Worm (Caenorhabditis elegans) whole organism, L2 larva: ENCODE measurements around the gene rnp-7.
A peak's percentile ranks its signal among the peaks of the same experiment; 100 is the strongest.

ENCODE experiments used
- C34F6.9 ChIP-seq: fragments of 150-350 bp; optimal IDR thresholded peaks from 2 replicates; lab custom pipeline; 2014; ENCODE audit warnings: missing biosample characterization, missing genetic modification characterization
- F13H6.1 ChIP-seq: sonication (generic microtip); optimal IDR thresholded peaks from 2 replicates; lab custom pipeline; 2016; ENCODE audit warnings: missing genetic modification characterization, missing compliant biosample characterization
- R02D3.7 ChIP-seq: fragments of 150-350 bp; optimal IDR thresholded peaks from 2 replicates; lab custom pipeline; 2014; ENCODE audit warnings: missing biosample characterization, missing genetic modification characterization
- Y55F3AM.14 ChIP-seq: fragments of 200-800 bp; sonication (Bioruptor generic); optimal IDR thresholded peaks from 2 replicates; lab custom pipeline; 2018; ENCODE audit warnings: mild to moderate bottlenecking, missing genetic modification characterization, missing compliant biosample characterization
- ZK546.5 ChIP-seq: sonication (generic microtip); optimal IDR thresholded peaks from 2 replicates; lab custom pipeline; 2017; ENCODE audit warnings: missing biosample characterization, missing genetic modification characterization
- alr-1 ChIP-seq: fragments of 150-350 bp; optimal IDR thresholded peaks from 2 replicates; lab custom pipeline; 2014; ENCODE audit warnings: missing biosample characterization, missing genetic modification characterization
- aly-2 ChIP-seq: fragments of 150-350 bp; optimal IDR thresholded peaks from 2 replicates; lab custom pipeline; 2014; ENCODE audit warnings: missing biosample characterization, missing genetic modification characterization
- ama-1 ChIP-seq: fragments of 150-350 bp; optimal IDR thresholded peaks from 2 replicates; lab custom pipeline; 2018; ENCODE audit warnings: inconsistent platforms
- blmp-1 ChIP-seq: sonication (generic microtip); optimal IDR thresholded peaks from 2 replicates; lab custom pipeline; 2017; ENCODE audit warnings: missing genetic modification characterization, mild to moderate bottlenecking, missing compliant biosample characterization, antibody characterized with exemption, moderate library complexity; ENCODE audit not compliant: insufficient read depth
- ceh-16 ChIP-seq: fragments of 150-350 bp; optimal IDR thresholded peaks from 2 replicates; lab custom pipeline; 2014; ENCODE audit warnings: missing biosample characterization, missing genetic modification characterization
- ceh-82 ChIP-seq: fragments of 150-350 bp; optimal IDR thresholded peaks from 2 replicates; lab custom pipeline; 2014; ENCODE audit warnings: missing biosample characterization, missing genetic modification characterization
- crh-2 ChIP-seq: sonication (generic microtip); optimal IDR thresholded peaks from 2 replicates; lab custom pipeline; 2017; ENCODE audit warnings: missing biosample characterization, missing genetic modification characterization
- egl-27 ChIP-seq: sonication (generic microtip); optimal IDR thresholded peaks from 3 replicates; lab custom pipeline; 2017; ENCODE audit warnings: missing biosample characterization, missing genetic modification reagents, missing genetic modification characterization
- elt-1 ChIP-seq: fragments of 150-350 bp; optimal IDR thresholded peaks from 2 replicates; lab custom pipeline; 2014; ENCODE audit warnings: missing biosample characterization, missing genetic modification characterization
- elt-3 ChIP-seq: sonication (generic microtip); optimal IDR thresholded peaks from 2 replicates; lab custom pipeline; 2017; ENCODE audit warnings: missing biosample characterization, missing genetic modification characterization
- fos-1 ChIP-seq: fragments of 150-350 bp; optimal IDR thresholded peaks from 2 replicates; lab custom pipeline; 2014; ENCODE audit warnings: missing biosample characterization, missing genetic modification characterization
- gmeb-1 ChIP-seq: fragments of 150-350 bp; optimal IDR thresholded peaks from 2 replicates; lab custom pipeline; 2014; ENCODE audit warnings: missing biosample characterization, missing genetic modification characterization
- lin-11 ChIP-seq: fragments of 150-350 bp; sonication (generic microtip); optimal IDR thresholded peaks from 2 replicates; lab custom pipeline; 2014; ENCODE audit warnings: missing biosample characterization, missing genetic modification characterization, inconsistent platforms, mixed read lengths
- lin-13 ChIP-seq: fragments of 150-350 bp; optimal IDR thresholded peaks from 2 replicates; lab custom pipeline; 2014; ENCODE audit warnings: missing biosample characterization, missing genetic modification reagents, missing genetic modification characterization
- lin-39 ChIP-seq: fragments of 150-350 bp; optimal IDR thresholded peaks from 2 replicates; lab custom pipeline; 2014; ENCODE audit warnings: missing biosample characterization, missing genetic modification reagents, missing genetic modification characterization
- lsy-2 ChIP-seq, 2 experiments: fragments of 150-350 bp in 1 of 2; sonication (generic microtip) in 1 of 2; optimal IDR thresholded peaks; 2 replicates each; lab custom pipeline; 2014 to 2017; ENCODE audit warnings: missing biosample characterization in 2 of 2, missing genetic modification characterization in 2 of 2
- mab-5 ChIP-seq: fragments of 150-350 bp; optimal IDR thresholded peaks from 2 replicates; lab custom pipeline; 2014; ENCODE audit warnings: missing biosample characterization, missing genetic modification characterization
- mbf-1 ChIP-seq: sonication (generic microtip); optimal IDR thresholded peaks from 2 replicates; lab custom pipeline; 2017; ENCODE audit warnings: missing biosample characterization, missing genetic modification characterization
- mdl-1 ChIP-seq, 2 experiments: fragments of 150-350 bp in 1 of 2; sonication (generic microtip) in 1 of 2; optimal IDR thresholded peaks; 2 replicates each; lab custom pipeline; 2017; ENCODE audit warnings: missing biosample characterization in 2 of 2, missing genetic modification characterization in 2 of 2
- nhr-10 ChIP-seq: sonication (generic microtip); optimal IDR thresholded peaks from 2 replicates; lab custom pipeline; 2017; ENCODE audit warnings: missing biosample characterization, missing genetic modification characterization
- nhr-11 ChIP-seq: fragments of 150-350 bp; optimal IDR thresholded peaks from 2 replicates; lab custom pipeline; 2014; ENCODE audit warnings: missing biosample characterization, missing genetic modification characterization
- nhr-12 ChIP-seq: fragments of 150-350 bp; optimal IDR thresholded peaks from 2 replicates; lab custom pipeline; 2014; ENCODE audit warnings: missing biosample characterization, missing genetic modification characterization
- nhr-129 ChIP-seq: fragments of 150-350 bp; optimal IDR thresholded peaks from 2 replicates; lab custom pipeline; 2014; ENCODE audit warnings: missing biosample characterization, missing genetic modification characterization
- nhr-21 ChIP-seq: fragments of 150-350 bp; optimal IDR thresholded peaks from 2 replicates; lab custom pipeline; 2014; ENCODE audit warnings: missing biosample characterization, missing genetic modification characterization
- nhr-237 ChIP-seq: fragments of 150-350 bp; optimal IDR thresholded peaks from 2 replicates; lab custom pipeline; 2014; ENCODE audit warnings: missing biosample characterization, missing genetic modification characterization
- nhr-25 ChIP-seq: fragments of 150-350 bp; sonication (generic microtip); optimal IDR thresholded peaks from 3 replicates; lab custom pipeline; 2014; ENCODE audit warnings: missing biosample characterization, missing genetic modification characterization
- nhr-6 ChIP-seq: fragments of 150-350 bp; optimal IDR thresholded peaks from 2 replicates; lab custom pipeline; 2014; ENCODE audit warnings: missing biosample characterization, missing genetic modification characterization
- nhr-77 ChIP-seq: fragments of 150-350 bp; optimal IDR thresholded peaks from 2 replicates; lab custom pipeline; 2014; ENCODE audit warnings: missing biosample characterization, missing genetic modification characterization
- peb-1 ChIP-seq: fragments of 150-350 bp; optimal IDR thresholded peaks from 2 replicates; lab custom pipeline; 2014; ENCODE audit warnings: missing biosample characterization, missing genetic modification characterization
- sem-4 ChIP-seq: fragments of 150-350 bp; optimal IDR thresholded peaks from 2 replicates; lab custom pipeline; 2014; ENCODE audit warnings: missing biosample characterization, missing genetic modification reagents, missing genetic modification characterization
- sma-3 ChIP-seq: sonication (generic microtip); optimal IDR thresholded peaks from 2 replicates; lab custom pipeline; 2016; ENCODE audit warnings: missing genetic modification reagents, missing genetic modification characterization, missing compliant biosample characterization
- sma-9 ChIP-seq, 2 experiments: fragments of 150-350 bp in 1 of 2; sonication (generic microtip) in 1 of 2; optimal IDR thresholded peaks; 2 replicates each; lab custom pipeline; 2014 to 2016; ENCODE audit warnings: missing genetic modification characterization in 2 of 2, mild to moderate bottlenecking in 1 of 2, missing biosample characterization in 1 of 2, missing compliant biosample characterization in 1 of 2, missing genetic modification reagents in 1 of 2, moderate library complexity in 1 of 2
- snpc-4 ChIP-seq: fragments of 150-350 bp; optimal IDR thresholded peaks from 2 replicates; lab custom pipeline; 2014; ENCODE audit warnings: missing biosample characterization, missing genetic modification characterization
- unc-39 ChIP-seq: fragments of 150-350 bp; optimal IDR thresholded peaks from 2 replicates; lab custom pipeline; 2014; ENCODE audit warnings: missing biosample characterization, missing genetic modification characterization
- unc-55 ChIP-seq: fragments of 150-350 bp; sonication (generic microtip); optimal IDR thresholded peaks from 3 replicates; lab custom pipeline; 2014; ENCODE audit warnings: missing biosample characterization, missing genetic modification reagents, missing genetic modification characterization
- unc-62 ChIP-seq: fragments of 150-350 bp; optimal IDR thresholded peaks from 2 replicates; lab custom pipeline; 2014; ENCODE audit warnings: missing biosample characterization, missing genetic modification reagents, missing genetic modification characterization
- zag-1 ChIP-seq: fragments of 150-350 bp; optimal IDR thresholded peaks from 2 replicates; lab custom pipeline; 2014; ENCODE audit warnings: missing biosample characterization, missing genetic modification characterization
- ztf-1 ChIP-seq: fragments of 200-800 bp; sonication (Bioruptor generic); conservative IDR thresholded peaks from 2 replicates; pipeline ENCODE4 v1.3.6; 2022; ENCODE audit warnings: missing genetic modification characterization, missing compliant biosample characterization
- ztf-11 ChIP-seq: sonication (generic microtip); optimal IDR thresholded peaks from 2 replicates; lab custom pipeline; 2017; ENCODE audit warnings: missing biosample characterization, missing genetic modification characterization
- ztf-4 ChIP-seq: fragments of 150-350 bp; optimal IDR thresholded peaks from 2 replicates; lab custom pipeline; 2014; ENCODE audit warnings: missing biosample characterization, missing genetic modification characterization

The rnp-7 gene

DNA sequence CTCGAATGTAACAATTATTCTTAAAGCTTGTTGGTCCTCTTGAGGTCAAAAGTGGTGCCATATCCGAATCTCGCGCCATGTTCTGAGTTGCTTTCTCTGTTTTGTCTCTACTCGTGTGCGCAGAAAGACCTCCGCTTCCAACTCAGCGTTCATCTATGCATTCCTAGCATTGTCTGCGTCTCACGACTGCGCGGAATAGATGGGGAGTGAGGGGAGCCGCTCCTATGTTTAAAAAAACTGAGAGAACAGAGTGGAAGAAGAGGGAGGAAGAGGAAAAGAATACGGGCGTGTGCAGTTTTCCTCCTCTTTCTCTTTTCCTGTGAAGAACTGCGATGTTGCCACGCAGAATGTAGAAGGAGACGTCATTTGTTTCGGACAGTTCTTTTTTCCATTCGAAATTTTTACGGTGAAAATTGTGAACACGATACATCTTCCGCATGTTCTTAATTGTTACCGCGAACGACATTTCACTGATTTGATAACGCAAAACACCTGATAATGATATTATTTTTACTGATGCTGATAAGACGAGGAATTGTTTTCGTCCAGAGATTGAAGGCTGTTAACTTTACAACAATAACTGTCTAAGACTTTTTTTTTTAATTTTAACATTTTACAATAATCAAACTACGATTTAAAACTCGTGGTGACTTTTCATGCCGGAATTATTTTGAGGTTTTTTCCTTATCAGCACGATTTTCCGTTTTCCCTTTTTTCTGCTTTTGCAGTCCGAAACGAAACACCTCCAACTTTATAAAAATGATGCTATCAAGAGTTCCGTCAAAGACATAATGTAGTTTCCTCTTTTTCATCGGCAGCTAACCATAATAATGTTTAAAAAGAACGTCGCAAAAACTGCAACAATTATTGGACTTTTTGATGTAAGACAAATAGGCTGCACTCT is 6.0 kb upstream of the rnp-7 start (continued):
- no peak for TF ChIP-seq mbf-1
- peak; percentile 32 for TF ChIP-seq ztf-4 (tag; lab: Kevin White, UChicago)
- TF ChIP-seq lsy-2 (tag; optimal IDR thresholded peaks at IDR 0.05; lab: Kevin White, UChicago): peak in 1 of 2 experiments; percentile 69

DNA sequence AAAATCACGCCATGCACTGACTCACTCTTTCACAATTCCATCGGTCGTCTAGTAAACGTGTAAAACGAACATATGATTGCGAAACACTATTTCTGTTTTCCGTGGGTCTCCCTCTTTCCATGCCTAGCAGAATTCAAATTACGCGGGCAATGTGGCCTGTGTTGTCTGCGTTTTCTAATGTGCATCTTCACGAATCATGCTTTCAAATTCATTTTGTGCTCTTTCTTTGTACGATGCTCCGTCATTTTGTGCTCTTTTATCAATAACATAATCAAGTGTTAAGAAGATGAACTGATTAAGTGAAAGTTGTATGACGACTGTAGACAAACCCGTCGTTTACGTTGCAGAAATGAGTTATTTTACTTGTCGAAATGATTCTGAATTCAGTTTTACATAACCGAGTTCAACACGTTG is 4.9 kb upstream of the rnp-7 start:
- TF ChIP-seq ZK546.5 (no peak), nhr-129 (tag; lab: Kevin White, UChicago) (peak; percentile 76), nhr-11 (tag; lab: Kevin White, UChicago) (no peak), nhr-25 (tag; lab: Kevin White, UChicago) (no peak), unc-39 (tag; lab: Kevin White, UChicago) (no peak), zag-1 (tag; lab: Kevin White, UChicago) (no peak), lsy-2 (tag; optimal IDR thresholded peaks at IDR 0.05; lab: Kevin White, UChicago) (peak in 1 of 2 experiments; percentile 50), Y55F3AM.14 (GFP tag; lab: Kevin White, UChicago) (no peak), mab-5 (no peak), blmp-1 (peak; percentile 71), ztf-1 (GFP tag; lab: Robert Waterston, UW) (no peak), egl-27 (peak; percentile 43), mdl-1 (tag; optimal IDR thresholded peaks at IDR 0.05; lab: Kevin White, UChicago) (peak in 1 of 2 experiments; percentile 21), C34F6.9 (peak; percentile 80), ceh-16 (tag; lab: Kevin White, UChicago) (no peak), R02D3.7 (tag; lab: Kevin White, UChicago) (no peak), alr-1 (no peak), aly-2 (tag; lab: Kevin White, UChicago) (no peak), nhr-10 (tag; lab: Kevin White, UChicago) (no peak), lin-13 (GFP tag; lab: Kevin White, UChicago) (no peak), ama-1 (lab: Kevin White, UChicago) (no peak), F13H6.1 (peak; percentile 51), gmeb-1 (tag; lab: Kevin White, UChicago) (peak; percentile 52), ceh-82 (tag; lab: Kevin White, UChicago) (no peak), nhr-237 (tag; lab: Kevin White, UChicago) (no peak), peb-1 (tag; lab: Kevin White, UChicago) (no peak), sma-9 (GFP tag; optimal IDR thresholded peaks at IDR 0.05; lab: Kevin White, UChicago) (peak; percentile 73), sma-9 (tag; optimal IDR thresholded peaks at IDR 0.05; lab: Kevin White, UChicago) (no peak), sem-4 (no peak), unc-62 (no peak), elt-1 (tag; lab: Kevin White, UChicago) (no peak), ztf-4 (tag; lab: Kevin White, UChicago) (no peak), nhr-6 (tag; lab: Kevin White, UChicago) (no peak), lin-11 (tag; lab: Kevin White, UChicago) (no peak), nhr-77 (tag; lab: Kevin White, UChicago) (no peak), nhr-12 (tag; lab: Kevin White, UChicago) (no peak), nhr-21 (no peak), ztf-11 (tag; lab: Kevin White, UChicago) (no peak), elt-3 (tag; lab: Kevin White, UChicago) (no peak), lin-39 (tag; lab: Kevin White, UChicago) (no peak), snpc-4 (tag; lab: Kevin White, UChicago) (no peak), crh-2 (tag; lab: Kevin White, UChicago) (peak; percentile 87), mbf-1 (no peak), sma-3 (GFP tag; lab: Kevin White, UChicago) (no peak), unc-55 (GFP tag; lab: Kevin White, UChicago) (peak; percentile 57), fos-1 (peak; percentile 95)
- TF ChIP-seq, all 48 proteins: peak for 12
